Worm (Caenorhabditis elegans) whole organism, L1 larva: ENCODE data around the gene C49F5.7.
A peak's percentile ranks its signal among the peaks of the same experiment; 100 is the strongest.

ENCODE experiments used
- F16B12.6 ChIP-seq: fragments of 150-350 bp; optimal IDR thresholded peaks from 2 replicates; lab custom pipeline; 2014; ENCODE audit warnings: missing biosample characterization, missing genetic modification characterization
- aha-1 ChIP-seq: fragments of 150-350 bp; optimal IDR thresholded peaks from 2 replicates; lab custom pipeline; 2014; ENCODE audit warnings: missing biosample characterization, missing genetic modification characterization
- aly-2 ChIP-seq: fragments of 150-350 bp; optimal IDR thresholded peaks from 2 replicates; lab custom pipeline; 2014; ENCODE audit warnings: missing biosample characterization, missing genetic modification characterization
- blmp-1 ChIP-seq: fragments of 150-350 bp; optimal IDR thresholded peaks from 2 replicates; lab custom pipeline; 2014; ENCODE audit warnings: missing biosample characterization, missing genetic modification characterization
- ceh-88 ChIP-seq: fragments of 200-800 bp; sonication (Bioruptor generic); IDR thresholded peaks from 2 replicates; pipeline ENCODE4 v1.3.6; 2022; ENCODE audit warnings: missing genetic modification characterization, missing compliant biosample characterization
- dpl-1 ChIP-seq, 3 experiments: fragments of 150-350 bp in 2 of 3; sonication (generic microtip) in 1 of 3; optimal IDR thresholded peaks; 2 replicates each; lab custom pipeline; 2014 to 2017; ENCODE audit warnings: missing biosample characterization in 3 of 3, missing genetic modification characterization in 3 of 3, missing genetic modification reagents in 3 of 3
- dsc-1 ChIP-seq: sonication (generic microtip); optimal IDR thresholded peaks from 2 replicates; lab custom pipeline; 2016; ENCODE audit warnings: mild to moderate bottlenecking, missing genetic modification characterization, missing compliant biosample characterization
- efl-1 ChIP-seq, 4 experiments: fragments of 150-350 bp; optimal IDR thresholded peaks in 3 of 4; peaks in 1 of 4; 1 replicate in 1 of 4; 2 replicates in 3 of 4; lab custom pipeline; 2014; ENCODE audit warnings: missing biosample characterization in 2 of 4, missing genetic modification characterization in 2 of 4, missing genetic modification reagents in 2 of 4
- egl-27 ChIP-seq, 2 experiments: fragments of 150-350 bp in 1 of 2; sonication (generic microtip); optimal IDR thresholded peaks; 3 replicates each; lab custom pipeline; 2017 to 2018; ENCODE audit warnings: missing biosample characterization in 2 of 2, missing genetic modification characterization in 2 of 2, missing genetic modification reagents in 2 of 2
- elt-3 ChIP-seq, 6 experiments: fragments of 150-350 bp in 1 of 6; sonication (generic microtip); optimal IDR thresholded peaks; 2 replicates each; lab custom pipeline; 2017 to 2018; ENCODE audit warnings: missing biosample characterization in 6 of 6, missing genetic modification characterization in 6 of 6, inconsistent platforms in 1 of 6
- fkh-10 ChIP-seq: sonication (generic microtip); optimal IDR thresholded peaks from 2 replicates; lab custom pipeline; 2017; ENCODE audit warnings: missing biosample characterization, missing genetic modification reagents, missing genetic modification characterization
- fkh-8 ChIP-seq: sonication (generic microtip); optimal IDR thresholded peaks from 2 replicates; lab custom pipeline; 2016; ENCODE audit warnings: mild to moderate bottlenecking, missing genetic modification characterization, missing compliant biosample characterization
- fos-1 ChIP-seq: fragments of 150-350 bp; optimal IDR thresholded peaks from 2 replicates; lab custom pipeline; 2014; ENCODE audit warnings: missing biosample characterization, missing genetic modification characterization
- hlh-4 ChIP-seq: sonication (generic microtip); optimal IDR thresholded peaks from 2 replicates; lab custom pipeline; 2016; ENCODE audit warnings: mild to moderate bottlenecking, missing genetic modification characterization, missing compliant biosample characterization
- hpl-2 ChIP-seq: fragments of 150-350 bp; optimal IDR thresholded peaks from 2 replicates; lab custom pipeline; 2014; ENCODE audit warnings: missing biosample characterization, missing genetic modification reagents, missing genetic modification characterization
- isw-1 ChIP-seq: fragments of 200-800 bp; sonication (Bioruptor generic); IDR thresholded peaks from 2 replicates; pipeline ENCODE4 v1.3.6; 2022; ENCODE audit warnings: missing genetic modification characterization, missing compliant biosample characterization
- lin-35 ChIP-seq, 2 experiments: fragments of 150-350 bp; optimal IDR thresholded peaks; 2 replicates each; lab custom pipeline; 2014; ENCODE audit warnings: missing biosample characterization in 2 of 2, missing genetic modification characterization in 2 of 2, missing genetic modification reagents in 2 of 2
- lir-3 ChIP-seq: sonication (generic microtip); optimal IDR thresholded peaks from 2 replicates; lab custom pipeline; 2016; ENCODE audit warnings: mild to moderate bottlenecking, missing genetic modification characterization, moderate library complexity, missing compliant biosample characterization; ENCODE audit not compliant: poor library complexity
- lsy-2 ChIP-seq, 2 experiments: fragments of 150-350 bp; optimal IDR thresholded peaks; 2 replicates each; lab custom pipeline; 2014; ENCODE audit warnings: missing biosample characterization in 2 of 2, missing genetic modification characterization in 2 of 2
- mdl-1 ChIP-seq, 2 experiments: fragments of 150-350 bp; optimal IDR thresholded peaks; 2 replicates each; lab custom pipeline; 2014 to 2017; ENCODE audit warnings: missing biosample characterization in 2 of 2, missing genetic modification characterization in 2 of 2, inconsistent platforms in 1 of 2
- mef-2 ChIP-seq: fragments of 150-350 bp; optimal IDR thresholded peaks from 2 replicates; lab custom pipeline; 2014; ENCODE audit warnings: missing biosample characterization, missing genetic modification characterization
- nhr-11 ChIP-seq: fragments of 150-350 bp; optimal IDR thresholded peaks from 2 replicates; lab custom pipeline; 2014; ENCODE audit warnings: missing biosample characterization, missing genetic modification characterization
- nhr-28 ChIP-seq: fragments of 150-350 bp; optimal IDR thresholded peaks from 2 replicates; lab custom pipeline; 2014; ENCODE audit warnings: missing biosample characterization, missing genetic modification characterization
- nhr-47 ChIP-seq: sonication (generic microtip); optimal IDR thresholded peaks from 2 replicates; lab custom pipeline; 2016; ENCODE audit warnings: mild to moderate bottlenecking, missing genetic modification characterization, moderate library complexity, missing compliant biosample characterization
- nhr-84 ChIP-seq: sonication (generic microtip); optimal IDR thresholded peaks from 2 replicates; lab custom pipeline; 2017; ENCODE audit warnings: missing biosample characterization, missing genetic modification characterization
- nhr-90 ChIP-seq: sonication (generic microtip); optimal IDR thresholded peaks from 2 replicates; lab custom pipeline; 2016; ENCODE audit warnings: mild to moderate bottlenecking, missing genetic modification characterization, missing compliant biosample characterization; ENCODE audit not compliant: poor library complexity
- pax-3 ChIP-seq: fragments of 200-800 bp; sonication (Bioruptor generic); optimal IDR thresholded peaks from 2 replicates; lab custom pipeline; 2018; ENCODE audit warnings: mild to moderate bottlenecking, missing genetic modification characterization, moderate library complexity, missing compliant biosample characterization
- rnt-1 ChIP-seq: sonication (generic microtip); optimal IDR thresholded peaks from 2 replicates; lab custom pipeline; 2016; ENCODE audit warnings: mild to moderate bottlenecking, missing genetic modification characterization, moderate library complexity, missing compliant biosample characterization
- snpc-4 ChIP-seq: fragments of 150-350 bp; optimal IDR thresholded peaks from 2 replicates; lab custom pipeline; 2014; ENCODE audit warnings: missing biosample characterization, missing genetic modification characterization
- tbx-2 ChIP-seq: sonication (generic microtip); optimal IDR thresholded peaks from 2 replicates; lab custom pipeline; 2016; ENCODE audit warnings: missing genetic modification characterization, missing compliant biosample characterization
- unc-130 ChIP-seq: fragments of 150-350 bp; optimal IDR thresholded peaks from 2 replicates; lab custom pipeline; 2017; ENCODE audit warnings: missing biosample characterization, missing genetic modification characterization, inconsistent platforms
- unc-30 ChIP-seq: sonication (generic microtip); optimal IDR thresholded peaks from 2 replicates; lab custom pipeline; 2017; ENCODE audit warnings: missing biosample characterization, missing genetic modification characterization
- unc-62 ChIP-seq: fragments of 150-350 bp; optimal IDR thresholded peaks from 2 replicates; lab custom pipeline; 2014; ENCODE audit warnings: missing biosample characterization, missing genetic modification reagents, missing genetic modification characterization
- zip-4 ChIP-seq: fragments of 200-800 bp; sonication (Bioruptor generic); optimal IDR thresholded peaks from 2 replicates; lab custom pipeline; 2018; ENCODE audit warnings: mild to moderate bottlenecking, missing genetic modification characterization, moderate library complexity, missing compliant biosample characterization
- ztf-11 ChIP-seq, 2 experiments: sonication (generic microtip); optimal IDR thresholded peaks; 2 replicates each; lab custom pipeline; 2016 to 2017; ENCODE audit warnings: missing genetic modification characterization in 2 of 2, missing biosample characterization in 1 of 2, missing compliant biosample characterization in 1 of 2

Gene C49F5.7

DNA sequence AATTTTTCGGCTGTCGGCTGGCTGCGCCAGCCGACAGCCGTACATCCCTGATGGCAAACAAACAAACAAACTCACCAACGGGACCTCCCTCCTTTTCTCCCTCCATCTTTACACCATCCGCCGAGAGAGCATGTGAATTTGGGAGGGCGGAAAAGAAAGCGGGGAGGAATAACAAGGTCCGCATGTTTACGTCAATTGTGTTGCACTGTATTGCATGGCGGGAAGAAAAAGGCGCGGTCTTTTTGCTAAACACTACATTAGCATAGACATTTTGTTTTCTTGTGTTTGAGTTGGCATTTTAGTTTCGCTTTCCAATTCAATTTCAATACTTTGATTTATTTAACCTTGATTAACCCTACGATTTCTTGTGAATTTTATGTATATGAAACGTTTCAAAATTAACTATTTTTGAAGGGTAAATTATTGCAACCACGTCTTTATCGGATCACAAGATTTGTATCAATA, 6.7 kb upstream of the C49F5.7 start, which contains the start of gene C49F5.6:
C49F5.6 (plus strand) TSS at position 415 of the 465 bp plus-strand sequence.
- peak; percentile 37 to 56 for TF ChIP-seq efl-1 (optimal IDR thresholded peaks at IDR 0.05; lab: Kevin White, UChicago)
- peak; percentile 28 to 33 for TF ChIP-seq efl-1 (GFP tag; optimal IDR thresholded peaks at IDR 0.05 in 1 of 2; lab: Kevin White, UChicago)
- TF ChIP-seq rnt-1 (tag; lab: Kevin White, UChicago): peak; percentile 15
- TF ChIP-seq dsc-1 (tag; lab: Kevin White, UChicago): peak; percentile 47
- TF ChIP-seq hpl-2 (GFP tag; lab: Kevin White, UChicago): no peak
- TF ChIP-seq dpl-1 (GFP tag; optimal IDR thresholded peaks at IDR 0.05; lab: Kevin White, UChicago): peak in 1 of 3 experiments; percentile 41
- no peak for TF ChIP-seq fos-1

DNA sequence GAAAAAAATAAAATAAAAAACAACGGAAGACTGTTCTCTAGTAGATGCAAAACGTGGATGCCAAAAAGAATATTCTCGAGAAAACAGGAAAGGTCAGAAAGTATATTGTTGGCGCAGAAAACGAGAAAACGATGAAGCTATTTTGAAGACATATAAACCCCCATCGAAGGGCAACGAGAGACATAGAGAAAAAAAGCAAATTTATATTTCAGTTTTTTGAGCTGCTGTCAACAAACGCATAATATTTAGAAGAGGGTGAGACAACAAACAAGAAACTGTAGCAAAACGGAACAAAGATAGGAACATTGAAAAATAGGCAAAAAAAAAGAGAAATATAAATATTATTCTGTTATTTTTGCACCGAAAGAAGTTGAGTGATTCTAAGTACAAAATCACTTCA, 2.3 kb upstream of the C49F5.7 start:
- TF ChIP-seq snpc-4 (tag; lab: Kevin White, UChicago): no peak
- TF ChIP-seq mef-2 (tag; lab: Kevin White, UChicago): no peak
- TF ChIP-seq nhr-90: no peak
- TF ChIP-seq ztf-11 (tag; optimal IDR thresholded peaks at IDR 0.05; lab: Kevin White, UChicago): no peak
- no peak for TF ChIP-seq isw-1
- no peak for TF ChIP-seq nhr-47
- no peak for TF ChIP-seq ceh-88 (GFP tag; lab: Robert Waterston, UW)
- TF ChIP-seq pax-3 (tag; lab: Kevin White, UChicago): no peak
- no peak for TF ChIP-seq hlh-4 (tag; lab: Kevin White, UChicago)
- no peak for TF ChIP-seq aly-2 (tag; lab: Kevin White, UChicago)
- no peak for TF ChIP-seq lir-3
- no peak for TF ChIP-seq elt-3 (tag; optimal IDR thresholded peaks at IDR 0.05; lab: Kevin White, UChicago)

DNA sequence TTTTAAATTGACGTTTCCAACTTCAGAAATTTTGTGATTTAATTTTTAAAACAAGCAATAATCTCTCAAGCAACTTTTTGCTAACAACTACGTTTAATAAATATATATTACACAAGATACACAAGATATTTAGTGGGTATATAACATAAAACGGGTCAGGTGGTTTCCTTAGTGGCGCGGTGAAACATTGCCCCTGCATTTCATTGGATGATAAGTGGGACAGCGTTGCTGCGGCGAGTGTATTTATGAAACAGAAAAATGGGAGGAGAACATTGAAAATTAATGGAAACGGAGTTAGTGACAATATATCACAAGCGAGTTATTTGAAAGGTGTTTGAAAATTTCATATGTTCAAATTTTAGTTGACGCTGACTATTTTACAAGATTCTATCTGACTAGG, 1.8 kb upstream of the C49F5.7 start:
- no peak for TF ChIP-seq efl-1 (optimal IDR thresholded peaks at IDR 0.05; lab: Kevin White, UChicago)
- TF ChIP-seq efl-1 (GFP tag; optimal IDR thresholded peaks at IDR 0.05 in 1 of 2; lab: Kevin White, UChicago): peak in 1 of 2 experiments; percentile 38
- TF ChIP-seq elt-3 (tag; optimal IDR thresholded peaks at IDR 0.05; lab: Kevin White, UChicago): peak in 1 of 6 experiments; percentile 38
- TF ChIP-seq blmp-1 (tag; lab: Kevin White, UChicago): peak; percentile 45
- no peak for TF ChIP-seq unc-62 (GFP tag; lab: Kevin White, UChicago)
- TF ChIP-seq nhr-47: no peak

DNA sequence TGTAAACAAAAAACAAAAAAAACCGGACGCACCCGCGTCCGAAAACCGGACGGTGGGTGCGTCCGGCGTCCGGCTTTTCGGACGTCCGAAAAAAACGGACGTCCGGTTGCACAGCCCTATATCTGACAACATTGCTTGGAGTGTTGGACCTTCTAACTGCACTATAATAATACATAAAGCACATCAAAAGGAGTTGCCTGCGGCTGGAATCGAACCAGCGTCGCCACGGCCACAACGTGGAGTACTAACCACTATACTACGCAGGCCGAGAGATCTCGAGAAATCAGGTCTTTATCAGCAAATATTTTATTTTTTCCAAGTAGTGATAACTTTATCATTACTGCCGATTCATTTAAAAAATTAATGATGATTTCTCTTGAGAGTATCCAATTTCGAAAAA, 1.3 kb upstream of the C49F5.7 start:
- TF ChIP-seq elt-3 (tag; optimal IDR thresholded peaks at IDR 0.05; lab: Kevin White, UChicago) (no peak), nhr-84 (tag; lab: Kevin White, UChicago) (no peak), isw-1 (no peak), tbx-2 (tag; lab: Kevin White, UChicago) (no peak), ceh-88 (GFP tag; lab: Robert Waterston, UW) (no peak), fkh-10 (no peak), dsc-1 (tag; lab: Kevin White, UChicago) (no peak), unc-30 (tag; lab: Kevin White, UChicago) (no peak), mef-2 (tag; lab: Kevin White, UChicago) (no peak), lin-35 (GFP tag; optimal IDR thresholded peaks at IDR 0.05; lab: Kevin White, UChicago) (peak in 1 of 2 experiments; percentile 4), F16B12.6 (tag; lab: Kevin White, UChicago) (no peak), lir-3 (no peak), mdl-1 (tag; optimal IDR thresholded peaks at IDR 0.05; lab: Kevin White, UChicago) (no peak), aha-1 (tag; lab: Kevin White, UChicago) (no peak), nhr-90 (peak; percentile 31), zip-4 (GFP tag; lab: Kevin White, UChicago) (no peak), unc-130 (tag; lab: Kevin White, UChicago) (no peak)

DNA sequence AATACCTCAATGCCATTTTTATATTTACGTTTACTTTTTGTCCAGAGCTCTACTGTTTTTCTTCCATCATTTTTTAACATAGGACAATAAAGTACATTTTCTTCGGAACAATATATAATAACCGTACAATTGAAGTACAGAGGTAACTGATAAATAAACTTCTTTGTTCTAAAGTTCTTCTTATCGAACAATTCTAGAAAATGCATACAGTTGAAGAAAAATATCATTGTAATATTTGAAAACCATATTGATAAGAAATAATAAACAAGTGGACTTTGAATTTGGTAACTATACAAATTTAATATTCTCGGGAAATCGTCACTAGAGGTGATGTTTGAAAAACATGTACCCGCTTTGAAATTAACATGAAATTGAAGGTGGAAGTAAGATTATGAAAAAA, 2.0 kb downstream of the C49F5.7 start:
- no peak for TF ChIP-seq fkh-8 (tag; lab: Kevin White, UChicago)
- TF ChIP-seq lin-35 (GFP tag; optimal IDR thresholded peaks at IDR 0.05; lab: Kevin White, UChicago): no peak
- no peak for TF ChIP-seq egl-27 (tag; optimal IDR thresholded peaks at IDR 0.05; lab: Kevin White, UChicago)
- no peak for TF ChIP-seq lsy-2 (tag; optimal IDR thresholded peaks at IDR 0.05; lab: Kevin White, UChicago)
- no peak for TF ChIP-seq nhr-11 (tag; lab: Kevin White, UChicago)
- no peak for TF ChIP-seq nhr-28 (tag; lab: Kevin White, UChicago)
- no peak for TF ChIP-seq aha-1 (tag; lab: Kevin White, UChicago)
- TF ChIP-seq, all 84 proteins: peak for 0
